Worm (Caenorhabditis elegans) whole organism, L4/young adult: ENCODE results near the gene C26G2.2.

Source experiments
- W03F9.2 ChIP-seq: fragments of 150-350 bp; optimal IDR thresholded peaks from 2 replicates; lab custom pipeline; 2014; ENCODE audit warnings: missing biosample characterization, missing genetic modification characterization
- dao-5 ChIP-seq: sonication (generic microtip); optimal IDR thresholded peaks from 2 replicates; lab custom pipeline; 2016; ENCODE audit warnings: missing genotype, missing genetic modification characterization, moderate library complexity, missing compliant biosample characterization
- him-1 ChIP-seq: sonication (generic microtip); optimal IDR thresholded peaks from 2 replicates; lab custom pipeline; 2016; ENCODE audit warnings: missing genotype, missing genetic modification reagents, missing genetic modification characterization, missing compliant biosample characterization

DNA sequence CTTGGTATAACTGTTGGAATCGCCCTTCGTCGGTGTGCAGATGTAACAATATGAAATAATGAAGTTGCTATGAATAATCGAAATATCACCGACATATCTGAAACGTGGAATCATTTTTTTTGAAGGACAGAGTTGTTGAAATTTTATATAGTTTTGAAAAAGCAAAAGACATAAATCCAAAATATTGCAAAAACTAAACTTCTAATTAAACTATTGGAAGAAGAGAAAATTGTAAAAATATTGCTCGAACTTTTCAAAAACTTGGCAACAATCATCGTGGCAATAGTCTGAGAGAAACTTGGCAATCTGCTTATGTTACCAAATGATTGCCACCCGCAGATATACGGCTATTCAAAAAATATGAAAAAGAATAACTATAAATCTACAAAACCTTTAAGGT lies 18.7 kb upstream of the C26G2.2 start, which contains the start of gene F54E4.4:
- TF ChIP-seq him-1 (tag; lab: Kevin White, UChicago) (no peak), W03F9.2 (tag; lab: Kevin White, UChicago) (no peak), dao-5 (tag; lab: Kevin White, UChicago) (no peak)
